Worm (Caenorhabditis elegans): ENCODE results near the gene mvk-1.

- TF ChIP-seq tlf-1 (GFP tag; optimal IDR thresholded peaks at IDR 0.05): no peak
- TF ChIP-seq attf-5 (GFP tag; optimal IDR thresholded peaks at IDR 0.05): no peak
- no peak for TF ChIP-seq zim-3 (tag; optimal IDR thresholded peaks at IDR 0.05)
- TF ChIP-seq ceh-40 (GFP tag; IDR thresholded peaks at IDR 0.05): no peak
- TF ChIP-seq unc-62 (GFP tag; optimal IDR thresholded peaks at IDR 0.05): no peak
- TF ChIP-seq T07F8.4 (tag; optimal IDR thresholded peaks at IDR 0.05): no peak
- no peak for TF ChIP-seq lin-54 (GFP tag; optimal IDR thresholded peaks at IDR 0.05)
Measured at ce11 chrIII:6078917-6079316, 57.2 kb downstream of the mvk-1 start.
